Worm (Caenorhabditis elegans) whole organism, early embryonic: ENCODE measurements around the gene col-74.

Source experiments
- B0310.2 ChIP-seq: sonication (generic microtip); optimal IDR thresholded peaks from 2 replicates; lab custom pipeline; 2016; ENCODE audit warnings: mild to moderate bottlenecking, missing genetic modification characterization, missing compliant biosample characterization
- F13C5.2 ChIP-seq: sonication (generic microtip); optimal IDR thresholded peaks from 2 replicates; lab custom pipeline; 2017; ENCODE audit warnings: mild to moderate bottlenecking, missing genetic modification characterization, inconsistent platforms, missing compliant biosample characterization
- aly-1 ChIP-seq: sonication (generic microtip); optimal IDR thresholded peaks from 2 replicates; lab custom pipeline; 2016; ENCODE audit warnings: missing genetic modification characterization, missing compliant biosample characterization
- ama-1 ChIP-seq: fragments of 150-350 bp; optimal IDR thresholded peaks from 2 replicates; lab custom pipeline; 2014
- ceh-13 ChIP-seq: fragments of 200-800 bp; sonication (Bioruptor generic); optimal IDR thresholded peaks from 2 replicates; lab custom pipeline; 2018; ENCODE audit warnings: mild to moderate bottlenecking, missing genetic modification characterization, missing compliant biosample characterization
- ceh-36 ChIP-seq: sonication (generic microtip); optimal IDR thresholded peaks from 2 replicates; lab custom pipeline; 2016; ENCODE audit warnings: missing genetic modification characterization, inconsistent platforms, missing compliant biosample characterization
- ets-7 ChIP-seq: sonication (generic microtip); optimal IDR thresholded peaks from 2 replicates; lab custom pipeline; 2016; ENCODE audit warnings: missing genotype, missing genetic modification characterization, missing compliant biosample characterization
- flt-1 ChIP-seq: fragments of 200-800 bp; sonication (Bioruptor generic); IDR thresholded peaks from 2 replicates; pipeline ENCODE4 v1.3.6; 2022; ENCODE audit warnings: missing genetic modification characterization, missing compliant biosample characterization
- hmbx-1 ChIP-seq: sonication (generic microtip); optimal IDR thresholded peaks from 2 replicates; lab custom pipeline; 2016; ENCODE audit warnings: mild to moderate bottlenecking, missing genetic modification characterization, missing compliant biosample characterization
- hmg-4 ChIP-seq: fragments of 200-800 bp; sonication (Bioruptor generic); optimal IDR thresholded peaks from 2 replicates; lab custom pipeline; 2018; ENCODE audit warnings: mild to moderate bottlenecking, missing genetic modification characterization, missing compliant biosample characterization
- hnd-1 ChIP-seq: sonication (generic microtip); optimal IDR thresholded peaks from 2 replicates; lab custom pipeline; 2016; ENCODE audit warnings: missing genetic modification characterization, missing compliant biosample characterization
- pes-1 ChIP-seq: fragments of 200-800 bp; sonication (Bioruptor generic); IDR thresholded peaks from 2 replicates; pipeline ENCODE4 v1.3.6; 2022; ENCODE audit warnings: missing genetic modification reagents, missing genetic modification characterization, missing compliant biosample characterization
- scrt-1 ChIP-seq: fragments of 200-800 bp; sonication (Bioruptor generic); IDR thresholded peaks from 2 replicates; pipeline ENCODE4 v1.3.6; 2022; ENCODE audit warnings: missing genetic modification characterization, missing compliant biosample characterization
- sea-1 ChIP-seq: fragments of 200-800 bp; sonication (Bioruptor generic); conservative IDR thresholded peaks from 2 replicates; pipeline ENCODE4 v1.3.6; 2022; ENCODE audit warnings: missing genetic modification characterization, missing compliant biosample characterization
- tbx-11 ChIP-seq: fragments of 200-800 bp; sonication (Bioruptor generic); IDR thresholded peaks from 2 replicates; pipeline ENCODE4 v1.3.6; 2022; ENCODE audit warnings: missing genetic modification characterization, missing compliant biosample characterization
- tbx-37 ChIP-seq: fragments of 200-800 bp; sonication (Bioruptor generic); conservative IDR thresholded peaks from 2 replicates; pipeline ENCODE4 v1.3.6; 2022; ENCODE audit warnings: missing genetic modification reagents, missing genetic modification characterization, missing compliant biosample characterization
- tra-4 ChIP-seq: sonication (generic microtip); optimal IDR thresholded peaks from 2 replicates; lab custom pipeline; 2017; ENCODE audit warnings: missing genetic modification characterization, missing compliant biosample characterization

col-74 gene

ce11 chrII:5829940-5830424, at the start of gene col-74:
Gene col-74, plus strand, starts transcription at chrII:5830374.
- TF ChIP-seq hnd-1 (no peak), F13C5.2 (tag; lab: Kevin White, UChicago) (no peak), hmbx-1 (tag; lab: Kevin White, UChicago) (no peak), ama-1 (lab: Kevin White, UChicago) (no peak), ets-7 (tag; lab: Kevin White, UChicago) (no peak), ceh-36 (tag; lab: Kevin White, UChicago) (no peak), tbx-11 (GFP tag; lab: Robert Waterston, UW) (no peak), hmg-4 (GFP tag; lab: Kevin White, UChicago) (no peak), sea-1 (no peak), tra-4 (tag; lab: Kevin White, UChicago) (no peak), tbx-37 (GFP tag; lab: Robert Waterston, UW) (no peak), flt-1 (GFP tag; lab: Robert Waterston, UW) (no peak), pes-1 (GFP tag; lab: Robert Waterston, UW) (no peak), ceh-13 (no peak), scrt-1 (GFP tag; lab: Robert Waterston, UW) (no peak), B0310.2 (tag; lab: Kevin White, UChicago) (no peak), aly-1 (tag; lab: Kevin White, UChicago) (no peak)

DNA sequence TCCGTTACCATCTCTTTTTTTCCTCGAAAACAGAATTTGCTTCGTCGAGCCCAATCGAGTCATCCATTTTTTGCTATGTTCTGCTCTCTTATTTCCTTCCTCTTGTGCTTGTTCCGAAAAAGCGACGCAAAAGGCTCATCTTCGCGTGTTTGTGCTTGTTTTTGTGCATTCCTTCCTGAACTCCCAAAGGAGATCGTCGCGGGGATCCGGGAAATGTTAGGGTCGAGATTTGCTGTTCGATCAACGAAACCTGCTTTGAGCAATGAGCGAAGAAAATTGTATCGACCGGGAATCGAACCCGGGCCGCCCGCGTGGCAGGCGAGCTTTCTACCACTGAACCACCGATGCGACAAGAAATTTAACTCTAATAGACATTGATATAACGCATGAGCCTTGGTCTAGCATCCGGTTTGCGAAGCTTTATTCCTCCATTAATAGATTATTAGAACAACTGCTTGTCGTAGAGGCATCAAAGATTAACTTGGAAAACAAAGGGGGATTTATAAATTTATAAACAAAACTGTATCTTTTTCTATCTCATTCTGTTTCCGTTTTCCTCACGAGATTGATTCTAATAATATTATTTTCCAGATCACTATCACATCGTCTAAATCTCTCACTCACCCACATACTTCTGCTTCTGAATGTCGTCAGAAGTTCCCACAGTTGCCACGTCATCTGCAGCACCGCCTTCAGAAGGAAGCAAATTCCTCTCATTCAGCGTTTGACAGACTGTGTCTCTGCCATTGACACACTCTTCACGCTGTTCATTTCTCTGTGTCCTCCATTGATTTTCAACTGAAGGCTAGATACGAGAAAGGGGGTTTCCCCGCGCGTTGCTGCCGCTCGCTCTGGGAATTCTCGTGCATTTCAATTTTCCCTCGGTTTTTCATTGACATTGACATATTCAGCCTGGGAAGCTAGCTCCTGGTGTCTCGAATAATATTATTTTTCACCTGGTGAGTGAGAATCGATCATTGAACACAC, 47.9 kb upstream of the col-74 start, which contains the start of gene K05F1.6:
TSS of gene K05F1.6 (plus strand) at position 586 of the 987 bp plus-strand sequence.
- TF ChIP-seq pes-1 (GFP tag; lab: Robert Waterston, UW) (peak; percentile 79), ceh-36 (tag; lab: Kevin White, UChicago) (peak; percentile 58), tra-4 (tag; lab: Kevin White, UChicago) (no peak), tbx-37 (GFP tag; lab: Robert Waterston, UW) (peak; percentile 17; the same call in 1 of the 2 replicates), ceh-13 (peak; percentile 42), ets-7 (tag; lab: Kevin White, UChicago) (peak; percentile 58), sea-1 (peak; percentile 59; the same call in 1 of the 2 replicates), F13C5.2 (tag; lab: Kevin White, UChicago) (peak; percentile 3), tbx-11 (GFP tag; lab: Robert Waterston, UW) (peak; percentile 71), B0310.2 (tag; lab: Kevin White, UChicago) (peak; percentile 77), aly-1 (tag; lab: Kevin White, UChicago) (peak; percentile 92), ama-1 (lab: Kevin White, UChicago) (no peak), hmbx-1 (tag; lab: Kevin White, UChicago) (peak; percentile 4), scrt-1 (GFP tag; lab: Robert Waterston, UW) (peak; percentile 68), flt-1 (GFP tag; lab: Robert Waterston, UW) (peak; percentile 9; the same call in 1 of the 2 replicates), hnd-1 (peak; percentile 38), hmg-4 (GFP tag; lab: Kevin White, UChicago) (peak; percentile 88)

ce11 chrII:5785504-5785903, 44.7 kb upstream of the col-74 start:
- TF ChIP-seq tbx-11 (GFP tag; lab: Robert Waterston, UW) (no peak), hmg-4 (GFP tag; lab: Kevin White, UChicago) (no peak), pes-1 (GFP tag; lab: Robert Waterston, UW) (no peak), sea-1 (no peak), B0310.2 (tag; lab: Kevin White, UChicago) (no peak), F13C5.2 (tag; lab: Kevin White, UChicago) (no peak)

DNA sequence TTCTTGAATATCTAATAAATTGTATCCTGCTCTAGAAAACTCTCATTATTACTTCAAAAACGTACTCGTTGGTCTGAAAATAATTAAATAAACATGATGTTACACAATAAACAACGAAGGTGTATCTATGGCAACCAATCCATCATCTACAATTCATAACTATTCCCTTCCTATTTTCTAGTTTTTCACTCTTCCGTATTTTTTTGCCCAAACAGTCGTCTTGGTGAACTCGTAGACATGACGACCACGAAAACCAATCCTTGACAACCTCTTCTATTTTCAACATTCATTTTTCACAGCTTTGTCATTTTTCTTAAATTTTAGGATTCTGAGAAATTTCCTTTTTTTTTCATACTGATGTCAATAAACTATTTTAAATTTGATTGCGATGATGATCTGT, 41.4 kb upstream of the col-74 start, which contains the start of gene K05F1.13:
TSS of gene K05F1.13 (plus strand) at position 301 of the 400 bp plus-strand sequence.
- TF ChIP-seq ceh-36 (tag; lab: Kevin White, UChicago) (no peak), hnd-1 (no peak), pes-1 (GFP tag; lab: Robert Waterston, UW) (no peak), tra-4 (tag; lab: Kevin White, UChicago) (no peak), sea-1 (no peak), ets-7 (tag; lab: Kevin White, UChicago) (no peak), scrt-1 (GFP tag; lab: Robert Waterston, UW) (no peak), tbx-37 (GFP tag; lab: Robert Waterston, UW) (no peak), flt-1 (GFP tag; lab: Robert Waterston, UW) (no peak), tbx-11 (GFP tag; lab: Robert Waterston, UW) (no peak), hmg-4 (GFP tag; lab: Kevin White, UChicago) (no peak), ama-1 (lab: Kevin White, UChicago) (no peak), aly-1 (tag; lab: Kevin White, UChicago) (no peak), B0310.2 (tag; lab: Kevin White, UChicago) (no peak), hmbx-1 (tag; lab: Kevin White, UChicago) (no peak), F13C5.2 (tag; lab: Kevin White, UChicago) (no peak), ceh-13 (no peak)

ce11 chrII:5790313-5790773, 39.8 kb upstream of the col-74 start, which contains the start of gene lect-2:
Gene lect-2, plus strand, starts transcription at chrII:5790723.
- TF ChIP-seq aly-1 (tag; lab: Kevin White, UChicago) (no peak), scrt-1 (GFP tag; lab: Robert Waterston, UW) (no peak), hnd-1 (no peak), tbx-37 (GFP tag; lab: Robert Waterston, UW) (no peak), sea-1 (no peak), tra-4 (tag; lab: Kevin White, UChicago) (no peak), ama-1 (lab: Kevin White, UChicago) (no peak)

DNA sequence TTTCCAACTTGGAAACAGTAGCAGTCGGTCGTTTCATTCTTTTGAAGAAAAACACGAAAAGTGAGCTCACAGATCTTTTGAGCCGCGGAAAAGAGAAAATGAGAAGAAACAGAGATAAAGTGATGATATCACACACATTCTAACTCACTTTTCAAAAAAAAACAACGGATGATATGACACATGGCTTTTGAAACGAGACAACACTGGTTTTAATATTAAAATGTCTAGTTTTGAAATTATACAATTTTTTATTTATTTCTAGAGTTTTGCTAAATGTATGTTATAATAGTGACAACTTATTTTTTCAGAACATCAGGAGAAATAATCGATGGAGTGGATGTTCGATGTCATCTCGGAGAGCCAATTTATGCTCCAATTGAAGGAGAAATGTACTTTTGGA, 37.7 kb upstream of the col-74 start, which contains the start of gene K05F1.14:
TSS of gene K05F1.14 (minus strand) at position 101 of the 400 bp plus-strand sequence.
- no peak for TF ChIP-seq ceh-13
- TF ChIP-seq hmbx-1 (tag; lab: Kevin White, UChicago) = no peak
- no peak for TF ChIP-seq pes-1 (GFP tag; lab: Robert Waterston, UW)
- TF ChIP-seq B0310.2 (tag; lab: Kevin White, UChicago) = no peak
- no peak for TF ChIP-seq ama-1 (lab: Kevin White, UChicago)
- no peak for TF ChIP-seq flt-1 (GFP tag; lab: Robert Waterston, UW)
- TF ChIP-seq ceh-36 (tag; lab: Kevin White, UChicago) = no peak
- no peak for TF ChIP-seq sea-1
- TF ChIP-seq aly-1 (tag; lab: Kevin White, UChicago) = no peak
- TF ChIP-seq tra-4 (tag; lab: Kevin White, UChicago) = no peak
- TF ChIP-seq F13C5.2 (tag; lab: Kevin White, UChicago) = no peak
- TF ChIP-seq hmg-4 (GFP tag; lab: Kevin White, UChicago) = no peak
- no peak for TF ChIP-seq hnd-1
